Fruit fly (Drosophila melanogaster) whole organism, embryonic: Measurements from ENCODE around the gene be.

Experiments used
- ATbp ChIP-seq: fragments of 200-800 bp; sonication (Bioruptor generic); optimal IDR thresholded peaks from 2 replicates; lab custom pipeline; 2017; ENCODE audit warnings: missing biosample characterization, mild to moderate bottlenecking, missing genetic modification characterization, missing genetic modification reagents
- Awh ChIP-seq: fragments of 200-800 bp; sonication (Bioruptor generic); IDR thresholded peaks from 2 replicates; pipeline ENCODE4, ENCODE4 v1.3.6; 2022; ENCODE audit warnings: missing biosample characterization, missing genetic modification characterization
- CG10431 ChIP-seq: fragments of 200-800 bp; sonication (Bioruptor generic); optimal IDR thresholded peaks from 3 replicates; lab custom pipeline; 2018; ENCODE audit warnings: missing biosample characterization, mild to moderate bottlenecking, missing genetic modification characterization
- CG10462 ChIP-seq: fragments of 200-800 bp; sonication (Bioruptor generic); optimal IDR thresholded peaks from 2 replicates; lab custom pipeline; 2016; ENCODE audit warnings: missing biosample characterization, missing genetic modification characterization
- CG10565 ChIP-seq: fragments of 200-800 bp; sonication (Bioruptor generic); optimal IDR thresholded peaks from 3 replicates; lab custom pipeline; 2016; ENCODE audit warnings: missing biosample characterization, mild to moderate bottlenecking, missing genetic modification characterization
- CG10654 ChIP-seq: fragments of 200-800 bp; sonication (Bioruptor generic); optimal IDR thresholded peaks from 2 replicates; lab custom pipeline; 2016; ENCODE audit warnings: missing biosample characterization, missing genetic modification characterization
- CG11398 ChIP-seq: fragments of 200-800 bp; sonication (Bioruptor generic); optimal IDR thresholded peaks from 2 replicates; lab custom pipeline; 2016; ENCODE audit warnings: missing biosample characterization, missing genetic modification characterization
- CG12942 ChIP-seq: fragments of 200-800 bp; sonication (Bioruptor generic); optimal IDR thresholded peaks from 3 replicates; lab custom pipeline; 2016; ENCODE audit warnings: missing biosample characterization, missing genetic modification characterization
- CG18262 ChIP-seq: fragments of 200-800 bp; optimal IDR thresholded peaks from 3 replicates; lab custom pipeline; 2019; ENCODE audit warnings: missing biosample characterization, mild to moderate bottlenecking, missing genetic modification characterization, moderate library complexity
- CG2678 ChIP-seq: fragments of 200-800 bp; sonication (Bioruptor generic); optimal IDR thresholded peaks from 3 replicates; lab custom pipeline; 2019; ENCODE audit warnings: missing biosample characterization, mild to moderate bottlenecking, missing genetic modification characterization, moderate library complexity
- CG31224 ChIP-seq: fragments of 200-800 bp; sonication (Bioruptor generic); IDR thresholded peaks from 2 replicates; pipeline ENCODE4 v1.3.6; 2022; ENCODE audit warnings: missing biosample characterization, missing genetic modification characterization
- CG32532 ChIP-seq: fragments of 200-800 bp; sonication (Bioruptor generic); IDR thresholded peaks from 2 replicates; pipeline ENCODE4 v1.3.6; 2022; ENCODE audit warnings: missing biosample characterization, missing genetic modification characterization
- CG32767 ChIP-seq: fragments of 200-800 bp; sonication (Bioruptor generic); IDR thresholded peaks from 2 replicates; pipeline ENCODE4 v1.3.6; 2022; ENCODE audit warnings: missing biosample characterization, missing genetic modification characterization
- CG3995 ChIP-seq: fragments of 200-800 bp; sonication (Bioruptor generic); optimal IDR thresholded peaks from 3 replicates; lab custom pipeline; 2016; ENCODE audit warnings: missing biosample characterization, missing genetic modification characterization
- CG42726 ChIP-seq: fragments of 200-800 bp; sonication (Bioruptor generic); IDR thresholded peaks from 2 replicates; pipeline ENCODE4 v1.3.6; 2022; ENCODE audit warnings: missing biosample characterization, missing genetic modification characterization; ENCODE audit not compliant: partially characterized antibody
- CG7745 ChIP-seq: fragments of 200-800 bp; sonication (Bioruptor generic); optimal IDR thresholded peaks from 2 replicates; lab custom pipeline; 2018; ENCODE audit warnings: missing biosample characterization, mild to moderate bottlenecking, missing genetic modification characterization, moderate library complexity
- CG8478 ChIP-seq: fragments of >200 bp; optimal IDR thresholded peaks from 2 replicates; lab custom pipeline; 2018
- CG9817 ChIP-seq: fragments of 200-800 bp; sonication (Bioruptor generic); optimal IDR thresholded peaks from 2 replicates; lab custom pipeline; 2018; ENCODE audit warnings: missing biosample characterization, mild to moderate bottlenecking, missing genetic modification characterization, moderate library complexity
- CG9876 ChIP-seq: fragments of 200-800 bp; sonication (Bioruptor generic); optimal IDR thresholded peaks from 2 replicates; lab custom pipeline; 2016; ENCODE audit warnings: missing biosample characterization, missing genetic modification characterization
- Dip3 ChIP-seq: fragments of 200-800 bp; sonication (Bioruptor generic); optimal IDR thresholded peaks from 3 replicates; lab custom pipeline; 2016; ENCODE audit warnings: missing biosample characterization, missing genetic modification characterization
- Elba2 ChIP-seq: fragments of 200-800 bp; sonication (Bioruptor generic); optimal IDR thresholded peaks from 3 replicates; lab custom pipeline; 2016; ENCODE audit warnings: missing biosample characterization, missing genetic modification characterization
- GATAe ChIP-seq: fragments of 200-800 bp; sonication (Bioruptor generic); conservative IDR thresholded peaks from 2 replicates; pipeline ENCODE4 v1.3.6; 2022; ENCODE audit warnings: missing biosample characterization, missing genetic modification characterization
- Hsf ChIP-seq: fragments of 200-800 bp; sonication (Bioruptor generic); optimal IDR thresholded peaks from 3 replicates; lab custom pipeline; 2016; ENCODE audit warnings: missing biosample characterization, missing genetic modification characterization
- MESR4 ChIP-seq: fragments of 200-800 bp; sonication (Bioruptor generic); optimal IDR thresholded peaks from 2 replicates; lab custom pipeline; 2018; ENCODE audit warnings: missing biosample characterization, mild to moderate bottlenecking, missing genetic modification characterization, moderate library complexity
- Med ChIP-seq: fragments of 200-800 bp; sonication (Bioruptor generic); peaks from one replicate; lab custom pipeline; 2016; ENCODE audit warnings: missing biosample characterization, missing genetic modification characterization, mild to moderate bottlenecking, inconsistent platforms, moderate library complexity
- Nf-YC ChIP-seq: fragments of 200-800 bp; optimal IDR thresholded peaks from 3 replicates; lab custom pipeline; 2019; ENCODE audit warnings: missing biosample characterization, mild to moderate bottlenecking, missing genetic modification characterization, moderate library complexity
- Oli ChIP-seq: fragments of 200-800 bp; sonication (Bioruptor generic); optimal IDR thresholded peaks from 2 replicates; lab custom pipeline; 2018; ENCODE audit warnings: missing biosample characterization, mild to moderate bottlenecking, missing genetic modification characterization, moderate library complexity
- Pdp1 ChIP-seq, 2 experiments: fragments of 200-800 bp; sonication (Bioruptor generic); optimal IDR thresholded peaks; 3 replicates each; lab custom pipeline; 2016; ENCODE audit warnings: missing biosample characterization in 2 of 2, missing genetic modification characterization in 2 of 2, mild to moderate bottlenecking in 1 of 2, moderate library complexity in 1 of 2
- Ssrp ChIP-seq: fragments of 200-800 bp; sonication (Bioruptor generic); optimal IDR thresholded peaks from 2 replicates; lab custom pipeline; 2018; ENCODE audit warnings: missing biosample characterization, mild to moderate bottlenecking, missing genetic modification characterization, moderate library complexity
- Vsx1 ChIP-seq: fragments of 200-800 bp; sonication (Bioruptor generic); optimal IDR thresholded peaks from 2 replicates; lab custom pipeline; 2017; ENCODE audit warnings: missing biosample characterization, mild to moderate bottlenecking, missing genetic modification characterization, missing genetic modification reagents
- bab2 ChIP-seq: fragments of 200-800 bp; sonication (Bioruptor generic); optimal IDR thresholded peaks from 2 replicates; lab custom pipeline; 2016; ENCODE audit warnings: missing biosample characterization, missing genetic modification characterization
- bsh ChIP-seq, 2 experiments: fragments of 200-800 bp; sonication (Bioruptor generic); optimal IDR thresholded peaks; 2 replicates each; lab custom pipeline; 2017 to 2018; ENCODE audit warnings: mild to moderate bottlenecking in 2 of 2, missing biosample characterization in 2 of 2, missing genetic modification characterization in 2 of 2, moderate library complexity in 1 of 2
- crc ChIP-seq: fragments of 200-800 bp; sonication (Bioruptor generic); optimal IDR thresholded peaks from 2 replicates; lab custom pipeline; 2016; ENCODE audit warnings: missing biosample characterization, missing genetic modification characterization
- croc ChIP-seq: fragments of 200-800 bp; sonication (Bioruptor generic); conservative IDR thresholded peaks from 3 replicates; pipeline ENCODE4 v1.3.6; 2022; ENCODE audit warnings: missing biosample characterization, missing genetic modification characterization
- dmrt11E ChIP-seq: fragments of 200-800 bp; sonication (Bioruptor generic); optimal IDR thresholded peaks from 3 replicates; lab custom pipeline; 2018; ENCODE audit warnings: missing biosample characterization, mild to moderate bottlenecking, missing genetic modification characterization, moderate library complexity
- exex ChIP-seq: fragments of 200-800 bp; sonication (Bioruptor generic); optimal IDR thresholded peaks from 4 replicates; lab custom pipeline; 2018; ENCODE audit warnings: missing biosample characterization, mild to moderate bottlenecking, missing genetic modification characterization, moderate library complexity
- eyg ChIP-seq: fragments of 200-800 bp; sonication (Bioruptor generic); optimal IDR thresholded peaks from 3 replicates; lab custom pipeline; 2016; ENCODE audit warnings: missing biosample characterization, missing genetic modification characterization
- fu2 ChIP-seq: fragments of 200-800 bp; sonication (Bioruptor generic); optimal IDR thresholded peaks from 2 replicates; lab custom pipeline; 2016; ENCODE audit warnings: missing biosample characterization, missing genetic modification characterization
- gcm ChIP-seq: fragments of 200-800 bp; sonication (Bioruptor generic); optimal IDR thresholded peaks from 2 replicates; lab custom pipeline; 2019; ENCODE audit warnings: missing biosample characterization, mild to moderate bottlenecking, missing genetic modification characterization, moderate library complexity
- grau ChIP-seq: fragments of 200-800 bp; optimal IDR thresholded peaks from 3 replicates; lab custom pipeline; 2019; ENCODE audit warnings: missing biosample characterization, mild to moderate bottlenecking, missing genetic modification characterization, moderate library complexity
- gro ChIP-seq: fragments of 200-800 bp; sonication (Bioruptor generic); optimal IDR thresholded peaks from 2 replicates; lab custom pipeline; 2016; ENCODE audit warnings: missing biosample characterization, missing genetic modification characterization
- inv ChIP-seq: fragments of 200-800 bp; sonication (Bioruptor generic); IDR thresholded peaks from 2 replicates; pipeline ENCODE4 v1.3.6; 2022; ENCODE audit warnings: missing biosample characterization, missing genetic modification characterization; ENCODE audit not compliant: partially characterized antibody
- kah ChIP-seq: fragments of 200-800 bp; sonication (Bioruptor generic); optimal IDR thresholded peaks from 2 replicates; lab custom pipeline; 2018; ENCODE audit warnings: missing biosample characterization, mild to moderate bottlenecking, missing genetic modification characterization
- mam ChIP-seq: fragments of 200-800 bp; sonication (Bioruptor generic); optimal IDR thresholded peaks from 3 replicates; lab custom pipeline; 2016; ENCODE audit warnings: missing biosample characterization, missing genetic modification characterization
- pros ChIP-seq: fragments of 200-800 bp; sonication (Bioruptor generic); optimal IDR thresholded peaks from 3 replicates; lab custom pipeline; 2019; ENCODE audit warnings: missing biosample characterization, mild to moderate bottlenecking, missing genetic modification characterization, moderate library complexity
- ro ChIP-seq: fragments of 200-800 bp; sonication (Bioruptor generic); IDR thresholded peaks from 2 replicates; pipeline ENCODE4 v1.3.6; 2022; ENCODE audit warnings: missing biosample characterization, missing genetic modification characterization
- run ChIP-seq: fragments of 200-800 bp; sonication (Bioruptor generic); optimal IDR thresholded peaks from 3 replicates; lab custom pipeline; 2018; ENCODE audit warnings: missing biosample characterization, mild to moderate bottlenecking, missing genetic modification characterization
- sens ChIP-seq: fragments of 200-800 bp; sonication (Bioruptor generic); peaks from one replicate; lab custom pipeline; 2016; ENCODE audit warnings: missing biosample characterization, missing genetic modification characterization
- usp ChIP-seq: fragments of >200 bp; optimal IDR thresholded peaks from 2 replicates; lab custom pipeline; 2017; ENCODE audit warnings: missing biosample characterization, missing genetic modification characterization
- vnd ChIP-seq: fragments of 200-800 bp; sonication (Bioruptor generic); IDR thresholded peaks from 3 replicates; pipeline ENCODE4 v1.3.6; 2022; ENCODE audit warnings: missing biosample characterization, missing genetic modification characterization; ENCODE audit not compliant: partially characterized antibody
- z ChIP-seq: fragments of 200-800 bp; sonication (Bioruptor generic); IDR thresholded peaks from 3 replicates; pipeline ENCODE4 v1.3.6; 2022; ENCODE audit warnings: missing biosample characterization, missing genetic modification characterization

be gene

DNA sequence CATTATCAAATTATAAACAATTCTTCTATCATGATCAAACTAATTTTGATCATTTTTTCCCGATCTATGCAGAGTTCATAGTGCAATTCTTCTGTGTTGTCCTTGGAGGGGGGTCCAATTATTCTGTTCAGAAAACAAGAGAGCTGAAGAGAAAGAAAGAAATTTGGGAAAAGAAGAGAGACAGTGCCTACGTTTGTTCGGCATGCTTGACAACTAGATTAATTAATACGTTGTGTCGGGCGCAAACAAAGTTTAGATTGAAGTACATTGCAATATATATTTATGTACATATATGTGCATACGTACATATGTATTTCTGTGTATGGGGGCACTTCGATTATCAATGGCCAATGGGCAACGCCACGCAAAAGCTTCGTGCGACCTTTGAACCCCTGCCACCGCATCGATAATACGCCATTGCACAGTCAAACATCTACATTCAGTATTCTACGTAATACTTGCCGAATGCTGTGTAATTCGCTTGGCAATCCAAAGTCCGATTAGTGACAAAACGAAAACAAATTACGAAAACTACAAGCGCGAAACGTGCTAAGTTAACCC lies 53.4 kb downstream of the be start:
- peak; percentile 43 for TF ChIP-seq Nf-YC (tag; lab: Kevin White, UChicago)
- no peak for TF ChIP-seq Dip3 (GFP tag; lab: Kevin White, UChicago)
- TF ChIP-seq CG11398, result no peak
- TF ChIP-seq usp (GFP tag; lab: Kevin White, UChicago), result no peak
- no peak for TF ChIP-seq CG31224 (GFP tag; lab: Robert Waterston, UW)
- TF ChIP-seq gcm (GFP tag; lab: Kevin White, UChicago), result no peak
- TF ChIP-seq Pdp1 (GFP tag; optimal IDR thresholded peaks at IDR 0.05; lab: Kevin White, UChicago), result no peak
- TF ChIP-seq CG12942 (GFP tag; lab: Kevin White, UChicago), result no peak
- TF ChIP-seq CG32532 (GFP tag; lab: Robert Waterston, UW), result no peak
- no peak for TF ChIP-seq CG18262 (tag; lab: Kevin White, UChicago)
- TF ChIP-seq CG2678 (tag; lab: Kevin White, UChicago), result no peak
- no peak for TF ChIP-seq ro
- no peak for TF ChIP-seq exex (tag; lab: Kevin White, UChicago)
- TF ChIP-seq CG10654 (GFP tag; lab: Kevin White, UChicago), result no peak
- TF ChIP-seq fu2 (GFP tag; lab: Kevin White, UChicago), result no peak
- no peak for TF ChIP-seq GATAe
- no peak for TF ChIP-seq Vsx1 (GFP tag; lab: Kevin White, UChicago)
- no peak for TF ChIP-seq eyg (GFP tag; lab: Kevin White, UChicago)
- TF ChIP-seq grau (tag; lab: Kevin White, UChicago), result no peak
- no peak for TF ChIP-seq dmrt11E (tag; lab: Kevin White, UChicago)
- TF ChIP-seq CG9817 (tag; lab: Kevin White, UChicago), result no peak
- no peak for TF ChIP-seq CG10565 (GFP tag; lab: Kevin White, UChicago)
- TF ChIP-seq gro, result no peak
- TF ChIP-seq CG32767 (GFP tag; lab: Robert Waterston, UW), result no peak
- no peak for TF ChIP-seq pros (GFP tag; lab: Kevin White, UChicago)
- no peak for TF ChIP-seq ATbp (GFP tag; lab: Kevin White, UChicago)
- no peak for TF ChIP-seq CG10462
- no peak for TF ChIP-seq inv (GFP tag; lab: Robert Waterston, UW)
- TF ChIP-seq Oli (tag; lab: Kevin White, UChicago), result no peak
- no peak for TF ChIP-seq vnd (GFP tag; lab: Robert Waterston, UW)
- TF ChIP-seq Med (GFP tag; lab: Kevin White, UChicago), result peak; percentile 30
- no peak for TF ChIP-seq CG10431 (GFP tag; lab: Kevin White, UChicago)
- TF ChIP-seq mam (GFP tag; lab: Kevin White, UChicago), result no peak
- TF ChIP-seq Awh (GFP tag; lab: Robert Waterston, UW), result no peak
- no peak for TF ChIP-seq CG42726 (GFP tag; lab: Robert Waterston, UW)
- TF ChIP-seq CG3995 (GFP tag; lab: Kevin White, UChicago), result no peak
- TF ChIP-seq CG8478 (lab: Kevin White, UChicago), result no peak
- no peak for TF ChIP-seq Elba2 (GFP tag; lab: Kevin White, UChicago)
- peak in 1 of 2 experiments; percentile 35 for TF ChIP-seq bsh (GFP tag; optimal IDR thresholded peaks at IDR 0.05; lab: Kevin White, UChicago)
- TF ChIP-seq Hsf (GFP tag; lab: Kevin White, UChicago), result no peak
- no peak for TF ChIP-seq Ssrp
- TF ChIP-seq bab2 (GFP tag; lab: Kevin White, UChicago), result no peak
- no peak for TF ChIP-seq MESR4
- no peak for TF ChIP-seq z (GFP tag; lab: Robert Waterston, UW)
- TF ChIP-seq CG9876 (GFP tag; lab: Kevin White, UChicago), result no peak
- peak; percentile 62 for TF ChIP-seq sens
- no peak for TF ChIP-seq croc (GFP tag; lab: Robert Waterston, UW)
- TF ChIP-seq crc, result no peak
- no peak for TF ChIP-seq CG7745 (tag; lab: Kevin White, UChicago)
- no peak for TF ChIP-seq run (tag; lab: Kevin White, UChicago)
- TF ChIP-seq kah (GFP tag; lab: Kevin White, UChicago), result no peak
